Fruit fly (Drosophila melanogaster): ENCODE data around the gene futsch.

Gene futsch

DNA sequence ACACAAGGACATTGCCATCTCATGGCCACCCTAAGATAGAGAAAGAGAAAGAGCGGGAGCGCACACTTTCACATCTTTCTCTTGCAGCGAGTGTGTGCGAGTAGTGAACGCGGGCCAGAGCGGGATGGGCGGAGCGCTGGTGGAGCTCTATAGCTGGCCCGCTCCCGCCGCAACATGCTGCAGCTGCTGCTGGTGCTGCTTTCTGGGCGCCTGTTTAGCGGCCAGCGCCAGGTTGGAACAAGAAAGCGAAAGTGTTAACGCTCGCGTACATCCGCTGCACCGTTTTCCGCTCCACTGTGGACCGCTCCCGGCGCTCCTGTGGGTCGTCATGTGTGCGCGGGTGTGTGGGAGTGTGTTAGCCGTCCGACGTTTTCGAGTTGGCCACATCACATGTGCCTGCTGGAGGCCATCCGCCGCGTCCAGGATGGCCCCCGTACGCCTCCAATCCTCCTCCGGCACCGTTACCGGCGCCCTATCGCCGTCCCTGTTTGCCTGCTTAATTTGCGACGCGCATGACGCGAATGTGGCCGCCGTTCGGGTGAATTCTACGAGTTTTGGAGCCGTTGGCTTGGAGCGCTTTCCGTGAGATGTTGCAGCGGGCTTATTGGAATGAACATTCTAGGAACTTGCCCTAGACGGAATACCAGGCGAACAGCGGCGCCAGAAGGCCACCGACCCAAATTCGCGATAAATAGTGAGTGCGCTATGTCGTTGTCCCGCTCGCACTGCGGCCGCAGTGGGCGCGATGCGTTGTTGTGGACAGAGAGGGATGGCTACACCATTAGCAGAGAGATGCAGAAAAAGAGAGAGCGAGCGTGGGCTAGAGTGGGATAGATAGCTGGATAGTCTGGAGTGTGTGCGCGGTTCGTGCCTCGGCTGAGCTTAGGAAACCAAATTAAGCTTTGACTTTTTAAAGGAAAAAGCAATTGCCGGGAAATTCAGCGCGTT, 9.5 kb upstream of the futsch start (continued):
- TF ChIP-seq Hmx (GFP tag; optimal IDR thresholded peaks at IDR 0.05) (no peak), pnt (GFP tag; optimal IDR thresholded peaks at IDR 0.05) (no peak), nerfin-1 (tag; optimal IDR thresholded peaks at IDR 0.05) (peak; percentile 14), cato (GFP tag; optimal IDR thresholded peaks at IDR 0.05; ENCODE audit: borderline replicate concordance) (no peak), Gug (GFP tag; IDR thresholded peaks at IDR 0.05) (no peak), CG18262 (tag; optimal IDR thresholded peaks at IDR 0.05) (peak; percentile 14), CG3726 (GFP tag; IDR thresholded peaks at IDR 0.05) (no peak), oc (tag; optimal IDR thresholded peaks at IDR 0.05) (no peak), hbn (GFP tag; IDR thresholded peaks at IDR 0.05; ENCODE audit: partially characterized antibody) (no peak), tna (GFP tag; IDR thresholded peaks at IDR 0.05; ENCODE audit: partially characterized antibody) (no peak), Neu2 (GFP tag; optimal IDR thresholded peaks at IDR 0.05; ENCODE audit: borderline replicate concordance) (no peak), seq (GFP tag; IDR thresholded peaks at IDR 0.05) (no peak), gce (GFP tag; IDR thresholded peaks at IDR 0.05) (0 out of 3 replicates have a peak, but pooled peaks have one; percentile 9), CG12769 (tag; optimal IDR thresholded peaks at IDR 0.05) (peak; percentile 99), mld (GFP tag; IDR thresholded peaks at IDR 0.05; ENCODE audit: partially characterized antibody) (no peak), slp2 (GFP tag; optimal IDR thresholded peaks at IDR 0.05) (no peak), CG11247 (GFP tag; IDR thresholded peaks at IDR 0.05) (no peak), HmgD (GFP tag; optimal IDR thresholded peaks at IDR 0.05) (peak; percentile 84), CG16813 (GFP tag; IDR thresholded peaks at IDR 0.05; ENCODE audit: partially characterized antibody) (no peak), tx (GFP tag; optimal IDR thresholded peaks at IDR 0.05) (no peak), Trl (optimal IDR thresholded peaks at IDR 0.05) (peak; percentile 24 to 69), Trl (GFP tag; optimal IDR thresholded peaks at IDR 0.05) (no peak), CG15011 (GFP tag; optimal IDR thresholded peaks at IDR 0.05) (no peak), CG10979 (tag; optimal IDR thresholded peaks at IDR 0.05) (no peak), CG18619 (GFP tag; optimal IDR thresholded peaks at IDR 0.05) (no peak), br (optimal IDR thresholded peaks at IDR 0.05) (no peak), dan (GFP tag; IDR thresholded peaks at IDR 0.05) (no peak), Rx (GFP tag; IDR thresholded peaks at IDR 0.05) (no peak), maf-S (GFP tag; optimal IDR thresholded peaks at IDR 0.05) (no peak), Ada2b (GFP tag; IDR thresholded peaks at IDR 0.05) (no peak), Taf1 (GFP tag; IDR thresholded peaks at IDR 0.05) (no peak), CTCF (GFP tag; optimal IDR thresholded peaks at IDR 0.05) (peak; percentile 60), CG17328 (GFP tag; IDR thresholded peaks at IDR 0.05) (peak; percentile 13; the same call in 1 of the 2 replicates), usp (GFP tag; optimal IDR thresholded peaks at IDR 0.05) (no peak), bab2 (GFP tag; optimal IDR thresholded peaks at IDR 0.05) (no peak), stwl (tag; optimal IDR thresholded peaks at IDR 0.05) (peak; percentile 27), vfl (GFP tag; optimal IDR thresholded peaks at IDR 0.05) (no peak), ara (GFP tag; IDR thresholded peaks at IDR 0.05) (0 out of 2 replicates have a peak, but pooled peaks have one; percentile 13), CG9609 (GFP tag; optimal IDR thresholded peaks at IDR 0.05) (peak; percentile 3), phol (tag; optimal IDR thresholded peaks at IDR 0.05) (no peak), ssp (GFP tag; IDR thresholded peaks at IDR 0.05) (no peak), tgo (GFP tag; IDR thresholded peaks at IDR 0.05) (no peak), CG13894 (tag; optimal IDR thresholded peaks at IDR 0.05) (peak; percentile 63), CG10462 (GFP tag; optimal IDR thresholded peaks at IDR 0.05) (no peak), vnd (GFP tag; IDR thresholded peaks at IDR 0.05; ENCODE audit: partially characterized antibody) (0 out of 3 replicates have a peak, but pooled peaks have one; percentile 18), dysf (GFP tag; IDR thresholded peaks at IDR 0.05) (0 out of 3 replicates have a peak, but pooled peaks have one; percentile 26), schlank (tag; optimal IDR thresholded peaks at IDR 0.05) (no peak), Mes4 (GFP tag; optimal IDR thresholded peaks at IDR 0.05) (no peak), Abd-B (GFP tag; optimal IDR thresholded peaks at IDR 0.05) (no peak), odd (GFP tag; optimal IDR thresholded peaks at IDR 0.05) (peak; percentile 13)

Measured in whole organism, embryonic.